Fruit fly (Drosophila melanogaster) whole organism, embryonic: ENCODE results near the gene Doa.

Experiments used
- Aef1 ChIP-seq: fragments of 200-800 bp; sonication (Bioruptor generic); IDR thresholded peaks from 3 replicates; pipeline ENCODE4 v1.3.6; 2022; ENCODE audit warnings: missing biosample characterization, missing genetic modification characterization
- Awh ChIP-seq: fragments of 200-800 bp; sonication (Bioruptor generic); IDR thresholded peaks from 2 replicates; pipeline ENCODE4, ENCODE4 v1.3.6; 2022; ENCODE audit warnings: missing biosample characterization, missing genetic modification characterization
- Bgb ChIP-seq: fragments of 200-800 bp; sonication (Bioruptor generic); IDR thresholded peaks from 2 replicates; pipeline ENCODE4 v1.3.6; 2022; ENCODE audit warnings: missing biosample characterization, missing genetic modification characterization; ENCODE audit not compliant: partially characterized antibody
- CG11696 ChIP-seq: fragments of 200-800 bp; sonication (Bioruptor generic); IDR thresholded peaks from 2 replicates; pipeline ENCODE4 v1.3.6; 2022; ENCODE audit warnings: missing biosample characterization, missing genetic modification characterization
- CG12071 ChIP-seq: fragments of 200-800 bp; sonication (Bioruptor generic); optimal IDR thresholded peaks from 3 replicates; lab custom pipeline; 2018; ENCODE audit warnings: missing biosample characterization, mild to moderate bottlenecking, missing genetic modification characterization
- CG13296 ChIP-seq: fragments of 200-800 bp; sonication (Bioruptor generic); optimal IDR thresholded peaks from 3 replicates; lab custom pipeline; 2018; ENCODE audit warnings: missing biosample characterization, mild to moderate bottlenecking, missing genetic modification characterization
- CG15696 ChIP-seq: fragments of 200-800 bp; sonication (Bioruptor generic); optimal IDR thresholded peaks from 2 replicates; lab custom pipeline; 2019; ENCODE audit warnings: missing biosample characterization, mild to moderate bottlenecking, missing genetic modification characterization, moderate library complexity
- CG17612 ChIP-seq: fragments of 200-800 bp; sonication (Bioruptor generic); IDR thresholded peaks from 2 replicates; pipeline ENCODE4 v1.3.6; 2022; ENCODE audit warnings: missing biosample characterization, missing genetic modification characterization
- CG2202 ChIP-seq: fragments of 200-800 bp; sonication (Bioruptor generic); optimal IDR thresholded peaks from 2 replicates; lab custom pipeline; 2018; ENCODE audit warnings: missing biosample characterization, mild to moderate bottlenecking, missing genetic modification characterization
- CG3065 ChIP-seq: fragments of 200-800 bp; sonication (Bioruptor generic); optimal IDR thresholded peaks from 2 replicates; lab custom pipeline; 2016; ENCODE audit warnings: missing biosample characterization, missing genetic modification characterization
- CG31365 ChIP-seq: fragments of 200-800 bp; sonication (Bioruptor generic); optimal IDR thresholded peaks from 2 replicates; lab custom pipeline; 2018; ENCODE audit warnings: missing biosample characterization, mild to moderate bottlenecking, missing genetic modification characterization
- CG34224 ChIP-seq: fragments of 200-800 bp; sonication (Bioruptor generic); IDR thresholded peaks from 3 replicates; pipeline ENCODE4 v1.3.6; 2022; ENCODE audit warnings: missing biosample characterization, missing genetic modification characterization; ENCODE audit not compliant: partially characterized antibody
- CG42726 ChIP-seq: fragments of 200-800 bp; sonication (Bioruptor generic); IDR thresholded peaks from 2 replicates; pipeline ENCODE4 v1.3.6; 2022; ENCODE audit warnings: missing biosample characterization, missing genetic modification characterization; ENCODE audit not compliant: partially characterized antibody
- CG4360 ChIP-seq: fragments of 200-800 bp; sonication (Bioruptor generic); IDR thresholded peaks from 2 replicates; pipeline ENCODE4 v1.3.6; 2022; ENCODE audit warnings: missing biosample characterization, missing genetic modification characterization
- CG6791 ChIP-seq: fragments of 200-800 bp; sonication (Bioruptor generic); IDR thresholded peaks from 3 replicates; pipeline ENCODE4 v1.3.6; 2022; ENCODE audit warnings: missing biosample characterization, missing genetic modification characterization; ENCODE audit not compliant: partially characterized antibody
- CG6813 ChIP-seq: fragments of 200-800 bp; sonication (Bioruptor generic); optimal IDR thresholded peaks from 2 replicates; lab custom pipeline; 2017; ENCODE audit warnings: missing biosample characterization, missing genetic modification characterization, mild to moderate bottlenecking, moderate library complexity, missing genetic modification reagents
- Eip74EF ChIP-seq, 2 experiments: fragments of 200-800 bp in 1 of 2; fragments of >200 bp in 1 of 2; sonication (Bioruptor generic) in 1 of 2; optimal IDR thresholded peaks; 2 replicates each; lab custom pipeline; 2017 to 2019; ENCODE audit warnings: missing biosample characterization in 2 of 2, missing genetic modification characterization in 2 of 2, mild to moderate bottlenecking in 1 of 2, moderate library complexity in 1 of 2
- H15 ChIP-seq: fragments of 200-800 bp; sonication (Bioruptor generic); IDR thresholded peaks from 3 replicates; pipeline ENCODE4 v1.3.6; 2022; ENCODE audit warnings: missing biosample characterization, missing genetic modification characterization
- HLHmδ ChIP-seq: fragments of 200-800 bp; sonication (Bioruptor generic); optimal IDR thresholded peaks from 2 replicates; lab custom pipeline; 2018; ENCODE audit warnings: missing biosample characterization, mild to moderate bottlenecking, missing genetic modification characterization, moderate library complexity
- Hand ChIP-seq: fragments of 200-800 bp; sonication (Bioruptor generic); optimal IDR thresholded peaks from 2 replicates; lab custom pipeline; 2017; ENCODE audit warnings: mild to moderate bottlenecking, missing biosample characterization, missing genetic modification reagents, missing genetic modification characterization
- Hey ChIP-seq: fragments of 200-800 bp; sonication (Bioruptor generic); optimal IDR thresholded peaks from 3 replicates; lab custom pipeline; 2018; ENCODE audit warnings: missing biosample characterization, mild to moderate bottlenecking, missing genetic modification characterization
- Hr3 ChIP-seq: fragments of 200-800 bp; sonication (Bioruptor generic); optimal IDR thresholded peaks from 3 replicates; lab custom pipeline; 2016; ENCODE audit warnings: missing biosample characterization, missing genetic modification characterization
- Lim3 ChIP-seq: fragments of 200-800 bp; sonication (Bioruptor generic); IDR thresholded peaks from 2 replicates; pipeline ENCODE4 v1.3.6; 2022; ENCODE audit warnings: missing biosample characterization, missing genetic modification characterization
- Meics ChIP-seq: fragments of 200-800 bp; sonication (Bioruptor generic); optimal IDR thresholded peaks from 2 replicates; lab custom pipeline; 2017; ENCODE audit warnings: missing biosample characterization, mild to moderate bottlenecking, missing genetic modification characterization
- Mrtf ChIP-seq: fragments of 200-800 bp; sonication (Bioruptor generic); IDR thresholded peaks from 3 replicates; pipeline ENCODE4 v1.3.6; 2022; ENCODE audit warnings: missing biosample characterization, missing genetic modification characterization
- NC2α ChIP-seq: fragments of 200-800 bp; sonication (Bioruptor generic); optimal IDR thresholded peaks from 2 replicates; lab custom pipeline; 2016; ENCODE audit warnings: missing biosample characterization, missing genetic modification characterization
- Nf-YC ChIP-seq: fragments of 200-800 bp; optimal IDR thresholded peaks from 3 replicates; lab custom pipeline; 2019; ENCODE audit warnings: missing biosample characterization, mild to moderate bottlenecking, missing genetic modification characterization, moderate library complexity
- Optix ChIP-seq: fragments of 200-800 bp; sonication (Bioruptor generic); IDR thresholded peaks from 3 replicates; pipeline ENCODE4 v1.3.6; 2022; ENCODE audit warnings: missing biosample characterization, missing genetic modification characterization
- Sry-β ChIP-seq: fragments of 200-800 bp; sonication (Bioruptor generic); optimal IDR thresholded peaks from 2 replicates; lab custom pipeline; 2018; ENCODE audit warnings: missing biosample characterization, mild to moderate bottlenecking, missing genetic modification characterization, moderate library complexity
- Stat92E ChIP-seq, 3 experiments: fragments of >200 bp in 2 of 3; fragments of 200-800 bp in 1 of 3; sonication (Bioruptor generic) in 1 of 3; optimal IDR thresholded peaks; 2 replicates each; lab custom pipeline; 2017 to 2019; ENCODE audit warnings: missing biosample characterization in 3 of 3, missing genetic modification characterization in 3 of 3, mild to moderate bottlenecking in 1 of 3, moderate library complexity in 1 of 3
- Taf1 ChIP-seq: fragments of 200-800 bp; sonication (Bioruptor generic); IDR thresholded peaks from 2 replicates; pipeline ENCODE4 v1.3.6; 2022; ENCODE audit warnings: missing biosample characterization, missing genetic modification characterization
- Trl ChIP-seq, 3 experiments: fragments of >200 bp in 2 of 3; fragments of 200-800 bp in 1 of 3; sonication (Bioruptor generic) in 1 of 3; optimal IDR thresholded peaks; 2 replicates in 1 of 3; 3 replicates in 2 of 3; lab custom pipeline; 2016 to 2017; ENCODE audit warnings: missing biosample characterization in 1 of 3, missing genetic modification characterization in 1 of 3
- ap ChIP-seq: fragments of 200-800 bp; sonication (Bioruptor generic); IDR thresholded peaks from 2 replicates; pipeline ENCODE4 v1.3.6; 2022; ENCODE audit warnings: missing biosample characterization, missing genetic modification characterization
- bigmax ChIP-seq: fragments of 200-800 bp; sonication (Bioruptor generic); optimal IDR thresholded peaks from 2 replicates; lab custom pipeline; 2018; ENCODE audit warnings: missing biosample characterization, mild to moderate bottlenecking, missing genetic modification characterization
- fd3F ChIP-seq: fragments of 200-800 bp; sonication (Bioruptor generic); optimal IDR thresholded peaks from 2 replicates; lab custom pipeline; 2018; ENCODE audit warnings: missing biosample characterization, mild to moderate bottlenecking, missing genetic modification characterization, moderate library complexity
- ftz-f1 ChIP-seq: fragments of 200-800 bp; sonication (Bioruptor generic); optimal IDR thresholded peaks from 2 replicates; lab custom pipeline; 2016; ENCODE audit warnings: missing biosample characterization, missing genetic modification characterization
- gfzf ChIP-seq: fragments of 200-800 bp; sonication (Bioruptor generic); optimal IDR thresholded peaks from 2 replicates; lab custom pipeline; 2016; ENCODE audit warnings: missing biosample characterization, mild to moderate bottlenecking, missing genetic modification characterization, moderate library complexity
- ham ChIP-seq: fragments of 200-800 bp; sonication (Bioruptor generic); IDR thresholded peaks from 2 replicates; pipeline ENCODE4 v1.3.6; 2022; ENCODE audit warnings: missing biosample characterization, missing genetic modification characterization
- nau ChIP-seq: fragments of 200-800 bp; sonication (Bioruptor generic); optimal IDR thresholded peaks from 3 replicates; lab custom pipeline; 2017; ENCODE audit warnings: missing biosample characterization, mild to moderate bottlenecking, missing genetic modification characterization, missing genetic modification reagents
- pfk ChIP-seq: fragments of 200-800 bp; sonication (Bioruptor generic); optimal IDR thresholded peaks from 2 replicates; lab custom pipeline; 2018; ENCODE audit warnings: missing biosample characterization, mild to moderate bottlenecking, missing genetic modification characterization, moderate library complexity
- pzg ChIP-seq: fragments of 200-800 bp; sonication (Bioruptor generic); optimal IDR thresholded peaks from 3 replicates; lab custom pipeline; 2018; ENCODE audit warnings: missing biosample characterization, mild to moderate bottlenecking, missing genetic modification characterization, moderate library complexity
- sc ChIP-seq, 3 experiments: fragments of >200 bp in 2 of 3; fragments of 200-800 bp in 1 of 3; sonication (Bioruptor generic) in 1 of 3; optimal IDR thresholded peaks; 2 replicates in 2 of 3; 3 replicates in 1 of 3; lab custom pipeline; 2017; ENCODE audit warnings: mild to moderate bottlenecking in 1 of 3, missing biosample characterization in 1 of 3, missing genetic modification characterization in 1 of 3, missing genetic modification reagents in 1 of 3
- scrt ChIP-seq: fragments of 200-800 bp; sonication (Bioruptor generic); optimal IDR thresholded peaks from 2 replicates; lab custom pipeline; 2018; ENCODE audit warnings: missing biosample characterization, mild to moderate bottlenecking, missing genetic modification characterization, moderate library complexity
- seq ChIP-seq: fragments of 200-800 bp; sonication (Bioruptor generic); IDR thresholded peaks from 2 replicates; pipeline ENCODE4 v1.3.6; 2022; ENCODE audit warnings: missing biosample characterization, missing genetic modification characterization
- tap ChIP-seq: fragments of 200-800 bp; optimal IDR thresholded peaks from 3 replicates; lab custom pipeline; 2019; ENCODE audit warnings: missing biosample characterization, mild to moderate bottlenecking, missing genetic modification characterization, moderate library complexity
- twi ChIP-seq: fragments of 200-800 bp; optimal IDR thresholded peaks from 2 replicates; lab custom pipeline; 2019; ENCODE audit warnings: missing biosample characterization, mild to moderate bottlenecking, missing genetic modification characterization, moderate library complexity
- unc-4 ChIP-seq: fragments of 200-800 bp; sonication (Bioruptor generic); IDR thresholded peaks from 2 replicates; pipeline ENCODE4 v1.3.6; 2022; ENCODE audit warnings: missing biosample characterization, missing genetic modification characterization; ENCODE audit not compliant: partially characterized antibody
- vfl ChIP-seq: fragments of 200-800 bp; sonication (Bioruptor generic); optimal IDR thresholded peaks from 2 replicates; lab custom pipeline; 2016; ENCODE audit warnings: missing biosample characterization, missing genetic modification characterization
- vnd ChIP-seq: fragments of 200-800 bp; sonication (Bioruptor generic); IDR thresholded peaks from 3 replicates; pipeline ENCODE4 v1.3.6; 2022; ENCODE audit warnings: missing biosample characterization, missing genetic modification characterization; ENCODE audit not compliant: partially characterized antibody
- yki ChIP-seq: fragments of >200 bp; optimal IDR thresholded peaks from 3 replicates; lab custom pipeline; 2018

Gene Doa

dm6 chr3R:28904174-28904573, 16.3 kb downstream of the Doa start (continued):
- TF ChIP-seq Trl (optimal IDR thresholded peaks at IDR 0.05; lab: Kevin White, UChicago), result no peak
- no peak for TF ChIP-seq Trl (GFP tag; optimal IDR thresholded peaks at IDR 0.05; lab: Kevin White, UChicago)
- TF ChIP-seq CG12071 (GFP tag; lab: Kevin White, UChicago), result peak; percentile 38
- TF ChIP-seq ap (GFP tag; lab: Robert Waterston, UW), result no peak
- TF ChIP-seq Aef1, result peak; percentile 40; the same call in 1 of the 3 replicates
- no peak for TF ChIP-seq CG2202 (tag; lab: Kevin White, UChicago)
- no peak for TF ChIP-seq pzg (GFP tag; lab: Kevin White, UChicago)
- no peak for TF ChIP-seq Hey
- no peak for TF ChIP-seq Stat92E (GFP tag; optimal IDR thresholded peaks at IDR 0.05; lab: Kevin White, UChicago)
- no peak for TF ChIP-seq Sry-β
- no peak for TF ChIP-seq Nf-YC (tag; lab: Kevin White, UChicago)
- peak; percentile 22 for TF ChIP-seq fd3F (GFP tag; lab: Kevin White, UChicago)
- no peak for TF ChIP-seq nau
- TF ChIP-seq Awh, result peak; percentile 64; the same call in 1 of the 2 replicates
- no peak for TF ChIP-seq CG42726 (GFP tag; lab: Robert Waterston, UW)
- no peak for TF ChIP-seq Bgb (GFP tag; lab: Robert Waterston, UW)
- TF ChIP-seq CG4360 (GFP tag; lab: Robert Waterston, UW), result no peak
- TF ChIP-seq CG34224 (GFP tag; lab: Robert Waterston, UW), result no peak
- TF ChIP-seq yki, result no peak
- TF ChIP-seq HLHmδ (GFP tag; lab: Kevin White, UChicago), result no peak
- TF ChIP-seq scrt (GFP tag; lab: Kevin White, UChicago), result no peak
- no peak for TF ChIP-seq CG31365 (tag; lab: Kevin White, UChicago)
- no peak for TF ChIP-seq pfk (GFP tag; lab: Kevin White, UChicago)
- no peak for TF ChIP-seq Optix
- no peak for TF ChIP-seq Taf1 (GFP tag; lab: Robert Waterston, UW)
- no peak for TF ChIP-seq Eip74EF (GFP tag; optimal IDR thresholded peaks at IDR 0.05; lab: Kevin White, UChicago)
- TF ChIP-seq CG15696 (tag; lab: Kevin White, UChicago), result no peak
- no peak for TF ChIP-seq bigmax
- no peak for TF ChIP-seq ham (GFP tag; lab: Robert Waterston, UW)
- no peak for TF ChIP-seq Lim3 (GFP tag; lab: Robert Waterston, UW)
- no peak for TF ChIP-seq vnd
- TF ChIP-seq vfl, result no peak
- TF ChIP-seq sc (optimal IDR thresholded peaks at IDR 0.05; lab: Kevin White, UChicago), result no peak
- no peak for TF ChIP-seq sc (GFP tag; optimal IDR thresholded peaks at IDR 0.05; lab: Kevin White, UChicago)
- TF ChIP-seq H15 (GFP tag; lab: Robert Waterston, UW), result peak; percentile 65; the same call in 2 of the 3 replicates
- TF ChIP-seq Mrtf (GFP tag; lab: Robert Waterston, UW), result no peak
- TF ChIP-seq twi (tag; lab: Kevin White, UChicago), result no peak
- TF ChIP-seq CG6813 (GFP tag; lab: Kevin White, UChicago), result no peak
- TF ChIP-seq CG11696 (GFP tag; lab: Robert Waterston, UW), result no peak
- no peak for TF ChIP-seq ftz-f1 (GFP tag; lab: Kevin White, UChicago)
- TF ChIP-seq CG17612 (GFP tag; lab: Robert Waterston, UW), result no peak
- no peak for TF ChIP-seq Hand (GFP tag; lab: Kevin White, UChicago)
- peak; percentile 35 for TF ChIP-seq Meics (GFP tag; lab: Kevin White, UChicago)
- no peak for TF ChIP-seq CG6791 (GFP tag; lab: Robert Waterston, UW)
- TF ChIP-seq CG13296 (GFP tag; lab: Kevin White, UChicago), result no peak
- no peak for TF ChIP-seq NC2α (GFP tag; lab: Kevin White, UChicago)
- TF ChIP-seq tap, result peak; percentile 51
- no peak for TF ChIP-seq unc-4 (GFP tag; lab: Robert Waterston, UW)
- no peak for TF ChIP-seq seq (GFP tag; lab: Robert Waterston, UW)
- TF ChIP-seq CG3065, result no peak
- TF ChIP-seq Hr3 (GFP tag; lab: Kevin White, UChicago), result no peak
- no peak for TF ChIP-seq gfzf
